Worm (Caenorhabditis elegans) whole organism, mixed stage, embryonic: ENCODE results near the gene ule-3.

Source experiments
- lsy-2 ChIP-seq: fragments of 150-350 bp; optimal IDR thresholded peaks from 2 replicates; lab custom pipeline; 2014; ENCODE audit warnings: missing biosample characterization, missing genetic modification characterization
- mep-1 ChIP-seq: fragments of 150-350 bp; optimal IDR thresholded peaks from 2 replicates; lab custom pipeline; 2017; ENCODE audit warnings: missing biosample characterization, missing genetic modification reagents, missing genetic modification characterization, inconsistent platforms
- nhr-28 ChIP-seq: fragments of 150-350 bp; optimal IDR thresholded peaks from 2 replicates; lab custom pipeline; 2014; ENCODE audit warnings: missing biosample characterization, missing genetic modification characterization
- sptf-1 ChIP-seq: sonication (generic microtip); optimal IDR thresholded peaks from 2 replicates; lab custom pipeline; 2017; ENCODE audit warnings: mild to moderate bottlenecking, missing genetic modification characterization, moderate library complexity, missing compliant biosample characterization
- unc-62 ChIP-seq: fragments of 150-350 bp; optimal IDR thresholded peaks from 2 replicates; lab custom pipeline; 2014; ENCODE audit warnings: missing biosample characterization, missing genetic modification reagents, missing genetic modification characterization

- no peak for TF ChIP-seq nhr-28 (tag; lab: Kevin White, UChicago)
- no peak for TF ChIP-seq unc-62 (GFP tag; lab: Kevin White, UChicago)
- no peak for TF ChIP-seq lsy-2
- TF ChIP-seq sptf-1 (tag; lab: Kevin White, UChicago), result no peak
- TF ChIP-seq mep-1 (tag; lab: Kevin White, UChicago), result no peak
Observed at ce11 chrV:10834682-10835219, 41.2 kb downstream of the ule-3 start.
